Fruit fly (Drosophila melanogaster): ENCODE results near the gene rhea.

DNA sequence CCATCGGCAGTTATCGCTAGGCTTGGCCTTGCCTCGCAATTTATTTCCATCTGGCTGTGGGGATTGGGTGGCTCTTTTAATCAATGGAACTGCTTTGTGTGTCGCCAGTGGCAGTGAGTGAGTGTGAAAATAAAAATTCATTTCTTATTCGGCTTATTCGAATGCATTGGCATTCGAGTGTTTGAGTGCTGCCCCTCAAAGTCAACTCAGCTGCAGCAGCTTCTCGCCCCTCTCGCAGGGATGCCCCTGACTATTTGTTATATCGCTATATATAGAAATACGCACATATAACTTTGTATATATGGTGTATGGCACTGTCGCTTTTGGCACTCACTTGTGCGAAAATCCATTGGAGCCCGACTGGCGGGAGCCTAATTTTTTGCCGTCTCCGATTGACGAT lies 6.0 kb downstream of the rhea start:
- TF ChIP-seq CG5204 (GFP tag; optimal IDR thresholded peaks at IDR 0.05) (no peak), Hr96 (GFP tag; optimal IDR thresholded peaks at IDR 0.05) (no peak), ovo (GFP tag; optimal IDR thresholded peaks at IDR 0.05) (no peak), CG12768 (GFP tag; optimal IDR thresholded peaks at IDR 0.05) (no peak), CG33017 (tag; optimal IDR thresholded peaks at IDR 0.05) (no peak), kay (GFP tag; ENCODE audit: borderline replicate concordance) (no peak), Clk (GFP tag; optimal IDR thresholded peaks at IDR 0.05) (no peak), pad (GFP tag; optimal IDR thresholded peaks at IDR 0.05) (no peak), tj (GFP tag; optimal IDR thresholded peaks at IDR 0.05) (no peak), toe (GFP tag; optimal IDR thresholded peaks at IDR 0.05) (no peak)
